Worm (Caenorhabditis elegans) whole organism, young adult: Measurements from ENCODE around the gene mcd-1.

ENCODE experiments used
- B0035.1 ChIP-seq: sonication (generic microtip); optimal IDR thresholded peaks from 2 replicates; lab custom pipeline; 2016; ENCODE audit warnings: missing genetic modification characterization, mild to moderate bottlenecking, missing compliant biosample characterization, missing genotype, missing genetic modification reagents
- B0336.3 ChIP-seq: fragments of 200-800 bp; sonication (Bioruptor generic); IDR thresholded peaks from 2 replicates; pipeline ENCODE4 v1.3.6; 2022; ENCODE audit warnings: missing genetic modification characterization, missing compliant biosample characterization
- F23B12.7 ChIP-seq: sonication (generic microtip); optimal IDR thresholded peaks from 2 replicates; lab custom pipeline; 2017; ENCODE audit warnings: missing genetic modification characterization, mild to moderate bottlenecking, missing compliant biosample characterization, antibody characterized with exemption, moderate library complexity; ENCODE audit not compliant: insufficient read depth
- F52B5.7 ChIP-seq: sonication (generic microtip); optimal IDR thresholded peaks from 2 replicates; lab custom pipeline; 2016; ENCODE audit warnings: mild to moderate bottlenecking, missing genetic modification characterization, missing compliant biosample characterization
- F57C9.4 ChIP-seq: sonication (generic microtip); optimal IDR thresholded peaks from 2 replicates; lab custom pipeline; 2017; ENCODE audit warnings: mild to moderate bottlenecking, missing genetic modification characterization, missing compliant biosample characterization
- Y53F4B.3 ChIP-seq: fragments of 200-800 bp; sonication (Bioruptor generic); IDR thresholded peaks from 2 replicates; pipeline ENCODE4 v1.3.6; 2022; ENCODE audit warnings: missing genetic modification reagents, missing genetic modification characterization, missing compliant biosample characterization
- Y67H2A.10 ChIP-seq: fragments of 200-800 bp; sonication (Bioruptor generic); conservative IDR thresholded peaks from 2 replicates; pipeline ENCODE4 v1.3.6; 2022; ENCODE audit warnings: missing genetic modification reagents, missing genetic modification characterization, missing compliant biosample characterization
- akir-1 ChIP-seq: fragments of 200-800 bp; sonication (Bioruptor generic); optimal IDR thresholded peaks from 2 replicates; lab custom pipeline; 2018; ENCODE audit warnings: mild to moderate bottlenecking, missing genetic modification characterization, moderate library complexity, missing compliant biosample characterization
- aptf-3 ChIP-seq: fragments of 200-800 bp; sonication (Bioruptor generic); IDR thresholded peaks from 2 replicates; pipeline ENCODE4 v1.3.6; 2022; ENCODE audit warnings: missing genetic modification characterization, missing compliant biosample characterization
- attf-5 ChIP-seq: fragments of 200-800 bp; sonication (Bioruptor generic); optimal IDR thresholded peaks from 2 replicates; lab custom pipeline; 2018; ENCODE audit warnings: mild to moderate bottlenecking, missing genetic modification characterization, missing compliant biosample characterization
- cebp-1 ChIP-seq, 2 experiments: fragments of 200-800 bp in 1 of 2; sonication (Bioruptor generic) in 1 of 2; sonication (generic microtip) in 1 of 2; IDR thresholded peaks in 1 of 2; optimal IDR thresholded peaks in 1 of 2; 2 replicates each; pipeline versions ENCODE4 v1.3.6 to Lab custom; 2017 to 2022; ENCODE audit warnings: missing compliant biosample characterization in 2 of 2, missing genetic modification characterization in 2 of 2, mild to moderate bottlenecking in 1 of 2, missing genetic modification reagents in 1 of 2, moderate library complexity in 1 of 2
- cebp-2 ChIP-seq: fragments of 200-800 bp; sonication (Bioruptor generic); IDR thresholded peaks from 2 replicates; pipeline ENCODE4 v1.3.6; 2022; ENCODE audit warnings: missing genetic modification characterization, missing compliant biosample characterization
- ceh-100 ChIP-seq: fragments of 200-800 bp; sonication (Bioruptor generic); IDR thresholded peaks from 2 replicates; pipeline ENCODE4 v1.3.6; 2022; ENCODE audit warnings: missing genetic modification reagents, missing genetic modification characterization, missing compliant biosample characterization
- ceh-27 ChIP-seq: fragments of 200-800 bp; sonication (Bioruptor generic); optimal IDR thresholded peaks from 2 replicates; lab custom pipeline; 2018; ENCODE audit warnings: mild to moderate bottlenecking, missing genetic modification characterization, moderate library complexity, missing compliant biosample characterization
- ceh-58 ChIP-seq: fragments of 200-800 bp; sonication (Bioruptor generic); IDR thresholded peaks from 2 replicates; pipeline ENCODE4 v1.3.6; 2022; ENCODE audit warnings: missing genetic modification characterization, missing compliant biosample characterization
- ceh-91 ChIP-seq: fragments of 200-800 bp; sonication (Bioruptor generic); IDR thresholded peaks from 2 replicates; pipeline ENCODE4 v1.3.6; 2022; ENCODE audit warnings: missing genetic modification reagents, missing genetic modification characterization, missing compliant biosample characterization
- chd-7 ChIP-seq: sonication (generic microtip); optimal IDR thresholded peaks from 2 replicates; lab custom pipeline; 2016; ENCODE audit warnings: mild to moderate bottlenecking, missing genetic modification characterization, moderate library complexity, missing compliant biosample characterization
- dox-1 ChIP-seq: fragments of 200-800 bp; sonication (Bioruptor generic); IDR thresholded peaks from 2 replicates; pipeline ENCODE4 v1.3.6; 2022; ENCODE audit warnings: missing genetic modification reagents, missing genetic modification characterization, missing compliant biosample characterization
- dpl-1 ChIP-seq: fragments of 150-350 bp; optimal IDR thresholded peaks from 2 replicates; lab custom pipeline; 2014; ENCODE audit warnings: missing biosample characterization, missing genetic modification reagents, missing genetic modification characterization
- efl-1 ChIP-seq: fragments of 150-350 bp; optimal IDR thresholded peaks from 2 replicates; lab custom pipeline; 2014; ENCODE audit warnings: missing biosample characterization, missing genetic modification reagents, missing genetic modification characterization
- egrh-3 ChIP-seq: fragments of 200-800 bp; sonication (Bioruptor generic); IDR thresholded peaks from 2 replicates; pipeline ENCODE4 v1.3.6; 2022; ENCODE audit warnings: missing genetic modification reagents, missing genetic modification characterization, missing compliant biosample characterization
- fkh-3 ChIP-seq: sonication (generic microtip); optimal IDR thresholded peaks from 2 replicates; lab custom pipeline; 2016; ENCODE audit warnings: mild to moderate bottlenecking, missing genetic modification characterization, missing compliant biosample characterization
- hmg-1.2 ChIP-seq: fragments of 200-800 bp; sonication (Bioruptor generic); IDR thresholded peaks from 2 replicates; pipeline ENCODE4 v1.3.6; 2022; ENCODE audit warnings: missing genetic modification reagents, missing genetic modification characterization, missing compliant biosample characterization
- lag-1 ChIP-seq: fragments of 200-800 bp; sonication (Bioruptor generic); IDR thresholded peaks from 2 replicates; pipeline ENCODE4 v1.3.6; 2022; ENCODE audit warnings: missing genetic modification reagents, missing genetic modification characterization, missing compliant biosample characterization
- lin-35 ChIP-seq, 3 experiments: fragments of 150-350 bp in 2 of 3; sonication (generic microtip) in 1 of 3; optimal IDR thresholded peaks; 2 replicates each; lab custom pipeline; 2014 to 2018; ENCODE audit warnings: missing biosample characterization in 3 of 3, missing genetic modification characterization in 3 of 3, missing genetic modification reagents in 3 of 3
- lin-40 ChIP-seq: sonication (generic microtip); optimal IDR thresholded peaks from 2 replicates; lab custom pipeline; 2016; ENCODE audit warnings: missing genetic modification characterization, mild to moderate bottlenecking, missing compliant biosample characterization, missing genotype, missing genetic modification reagents
- lin-54 ChIP-seq: fragments of 200-800 bp; sonication (Bioruptor generic); optimal IDR thresholded peaks from 2 replicates; lab custom pipeline; 2018; ENCODE audit warnings: mild to moderate bottlenecking, missing genetic modification characterization, missing compliant biosample characterization
- lsl-1 ChIP-seq: fragments of 200-800 bp; sonication (Bioruptor generic); optimal IDR thresholded peaks from 2 replicates; lab custom pipeline; 2018; ENCODE audit warnings: mild to moderate bottlenecking, missing genetic modification characterization, moderate library complexity, missing compliant biosample characterization
- madf-3 ChIP-seq: fragments of 200-800 bp; sonication (Bioruptor generic); IDR thresholded peaks from 2 replicates; pipeline ENCODE4 v1.3.6; 2022; ENCODE audit warnings: missing genetic modification reagents, missing genetic modification characterization, missing compliant biosample characterization
- madf-6 ChIP-seq: fragments of 200-800 bp; sonication (Bioruptor generic); IDR thresholded peaks from 2 replicates; pipeline ENCODE4 v1.3.6; 2022; ENCODE audit warnings: missing genetic modification reagents, missing genetic modification characterization, missing compliant biosample characterization
- madf-8 ChIP-seq: fragments of 200-800 bp; sonication (Bioruptor generic); conservative IDR thresholded peaks from 2 replicates; pipeline ENCODE4 v1.3.6; 2022; ENCODE audit warnings: missing genetic modification reagents, missing genetic modification characterization, missing compliant biosample characterization
- mcd-1 ChIP-seq: fragments of 200-800 bp; sonication (Bioruptor generic); IDR thresholded peaks from 2 replicates; pipeline ENCODE4 v1.3.6; 2022; ENCODE audit warnings: missing genetic modification reagents, missing genetic modification characterization, missing compliant biosample characterization
- mxl-1 ChIP-seq: sonication (generic microtip); optimal IDR thresholded peaks from 2 replicates; lab custom pipeline; 2016; ENCODE audit warnings: missing genetic modification characterization, missing compliant biosample characterization
- nfya-1 ChIP-seq: sonication (generic microtip); optimal IDR thresholded peaks from 2 replicates; lab custom pipeline; 2017; ENCODE audit warnings: antibody characterized with exemption, missing compliant biosample characterization, missing genetic modification characterization, borderline replicate concordance; ENCODE audit not compliant: insufficient read depth
- nfya-2 ChIP-seq: fragments of 200-800 bp; sonication (Bioruptor generic); IDR thresholded peaks from 2 replicates; pipeline ENCODE4 v1.3.6; 2022; ENCODE audit warnings: missing genetic modification reagents, missing genetic modification characterization, missing compliant biosample characterization
- pbrm-1 ChIP-seq: fragments of 200-800 bp; sonication (Bioruptor generic); IDR thresholded peaks from 2 replicates; pipeline ENCODE4 v1.3.6; 2022; ENCODE audit warnings: missing genetic modification reagents, missing genetic modification characterization, missing compliant biosample characterization
- pha-4 ChIP-seq: fragments of 150-350 bp; sonication (generic microtip); optimal IDR thresholded peaks from 2 replicates; lab custom pipeline; 2014; ENCODE audit warnings: missing biosample characterization, missing genetic modification reagents, missing genetic modification characterization
- rcor-1 ChIP-seq: fragments of 200-800 bp; sonication (Bioruptor generic); IDR thresholded peaks from 2 replicates; pipeline ENCODE4 v1.3.6; 2022; ENCODE audit warnings: missing genetic modification reagents, missing genetic modification characterization, missing compliant biosample characterization
- rec-8 ChIP-seq, 2 experiments: sonication (generic microtip); optimal IDR thresholded peaks; 2 replicates each; lab custom pipeline; 2016; ENCODE audit warnings: mild to moderate bottlenecking in 2 of 2, missing genetic modification characterization in 2 of 2, missing genetic modification reagents in 2 of 2, missing genotype in 2 of 2, missing biosample characterization in 1 of 2, missing compliant biosample characterization in 1 of 2, moderate library complexity in 1 of 2
- sea-2 ChIP-seq: fragments of 200-800 bp; sonication (Bioruptor generic); IDR thresholded peaks from 2 replicates; pipeline ENCODE4 v1.3.6; 2022; ENCODE audit warnings: missing genetic modification characterization, missing compliant biosample characterization
- snpc-1.3 ChIP-seq: sonication (generic microtip); optimal IDR thresholded peaks from 2 replicates; lab custom pipeline; 2017; ENCODE audit warnings: missing genetic modification characterization, mild to moderate bottlenecking, missing compliant biosample characterization, antibody characterized with exemption, moderate library complexity, missing genotype, missing genetic modification reagents; ENCODE audit not compliant: insufficient read depth
- snpc-4 ChIP-seq, 5 experiments: fragments of 150-350 bp in 1 of 5; sonication (generic microtip) in 4 of 5; optimal IDR thresholded peaks; 2 replicates each; lab custom pipeline; 2014 to 2018; ENCODE audit warnings: missing genetic modification characterization in 5 of 5, missing biosample characterization in 3 of 5, antibody characterized with exemption in 2 of 5, mild to moderate bottlenecking in 2 of 5, missing compliant biosample characterization in 2 of 5, missing genotype in 2 of 5, moderate library complexity in 2 of 5, missing genetic modification reagents in 1 of 5
- tbx-9 ChIP-seq: sonication (generic microtip); optimal IDR thresholded peaks from 2 replicates; lab custom pipeline; 2016; ENCODE audit warnings: borderline replicate concordance, missing genetic modification characterization, inconsistent platforms, missing compliant biosample characterization
- tlf-1 ChIP-seq: fragments of 200-800 bp; sonication (Bioruptor generic); optimal IDR thresholded peaks from 2 replicates; lab custom pipeline; 2018; ENCODE audit warnings: mild to moderate bottlenecking, missing genetic modification characterization, missing compliant biosample characterization
- unc-130 ChIP-seq: sonication (generic microtip); optimal IDR thresholded peaks from 2 replicates; lab custom pipeline; 2016; ENCODE audit warnings: missing genetic modification reagents, missing genetic modification characterization, missing compliant biosample characterization
- xnd-1 ChIP-seq: sonication (generic microtip); optimal IDR thresholded peaks from 2 replicates; lab custom pipeline; 2016; ENCODE audit warnings: missing genotype, missing genetic modification reagents, missing genetic modification characterization, missing compliant biosample characterization
- ztf-3 ChIP-seq: fragments of 200-800 bp; sonication (Bioruptor generic); optimal IDR thresholded peaks from 2 replicates; lab custom pipeline; 2018; ENCODE audit warnings: mild to moderate bottlenecking, missing genetic modification characterization, missing compliant biosample characterization

Gene mcd-1

ce11 chrII:13888278-13888677, at the start of gene mcd-1:
Gene mcd-1 (plus strand): TSS chrII:13888544.
- TF ChIP-seq egrh-3 (GFP tag; lab: Robert Waterston, UW) (peak; percentile 67; the same call in 1 of the 2 replicates), Y53F4B.3 (GFP tag; lab: Robert Waterston, UW) (no peak), lin-54 (GFP tag; lab: Kevin White, UChicago) (peak; percentile 53), sea-2 (GFP tag; lab: Robert Waterston, UW) (no peak), ztf-3 (no peak), hmg-1.2 (GFP tag; lab: Robert Waterston, UW) (peak; percentile 31; the same call in 1 of the 2 replicates), B0336.3 (GFP tag; lab: Robert Waterston, UW) (no peak), rec-8 (tag; optimal IDR thresholded peaks at IDR 0.05; lab: Kevin White, UChicago) (no peak), B0035.1 (no peak), snpc-4 (GFP tag; optimal IDR thresholded peaks at IDR 0.05; lab: Kevin White, UChicago) (no peak), snpc-4 (tag; optimal IDR thresholded peaks at IDR 0.05; lab: Kevin White, UChicago) (peak in 2 of 4 experiments; percentile 44 to 51), tbx-9 (no peak), dpl-1 (GFP tag; lab: Kevin White, UChicago) (peak; percentile 64), mcd-1 (peak; percentile 83), pha-4 (tag; lab: Kevin White, UChicago) (peak; percentile 22), ceh-100 (GFP tag; lab: Robert Waterston, UW) (peak; percentile 35; the same call in 1 of the 2 replicates), attf-5 (GFP tag; lab: Kevin White, UChicago) (peak; percentile 73), aptf-3 (GFP tag; lab: Robert Waterston, UW) (no peak), madf-6 (peak; percentile 67; the same call in 1 of the 2 replicates), madf-8 (GFP tag; lab: Robert Waterston, UW) (0 out of 2 replicates have a peak, but pooled peaks have one; percentile 18), Y67H2A.10 (no peak), nfya-1 (tag; lab: Kevin White, UChicago) (no peak), lsl-1 (GFP tag; lab: Kevin White, UChicago) (peak; percentile 54), ceh-27 (GFP tag; lab: Kevin White, UChicago) (peak; percentile 2), unc-130 (GFP tag; lab: Kevin White, UChicago) (no peak), akir-1 (GFP tag; lab: Kevin White, UChicago) (no peak), cebp-1 (GFP tag; IDR thresholded peaks at IDR 0.05; lab: Robert Waterston, UW) (no peak), cebp-1 (tag; optimal IDR thresholded peaks at IDR 0.05; lab: Kevin White, UChicago) (peak; percentile 58), xnd-1 (peak; percentile 16), F52B5.7 (no peak), mxl-1 (tag; lab: Kevin White, UChicago) (no peak), dox-1 (GFP tag; lab: Robert Waterston, UW) (no peak; the same call in 1 of the 2 replicates), snpc-1.3 (tag; lab: Kevin White, UChicago) (no peak), nfya-2 (GFP tag; lab: Robert Waterston, UW) (no peak), ceh-58 (GFP tag; lab: Robert Waterston, UW) (no peak), tlf-1 (GFP tag; lab: Kevin White, UChicago) (no peak), lin-35 (GFP tag; optimal IDR thresholded peaks at IDR 0.05; lab: Kevin White, UChicago) (peak in 1 of 3 experiments; percentile 71), rcor-1 (GFP tag; lab: Robert Waterston, UW) (peak; percentile 38; the same call in 1 of the 2 replicates), madf-3 (GFP tag; lab: Robert Waterston, UW) (peak; percentile 98), lag-1 (GFP tag; lab: Robert Waterston, UW) (no peak), ceh-91 (GFP tag; lab: Robert Waterston, UW) (peak; percentile 50), chd-7 (tag; lab: Kevin White, UChicago) (no peak), F57C9.4 (tag; lab: Kevin White, UChicago) (no peak), fkh-3 (tag; lab: Kevin White, UChicago) (no peak), F23B12.7 (peak; percentile 60), lin-40 (tag; lab: Kevin White, UChicago) (peak; percentile 16), pbrm-1 (GFP tag; lab: Robert Waterston, UW) (no peak), efl-1 (GFP tag; lab: Kevin White, UChicago) (peak; percentile 75), cebp-2 (GFP tag; lab: Robert Waterston, UW) (no peak)
